Worm (Caenorhabditis elegans) whole organism, L3 larva: ENCODE data around the gene F15E6.3.

Source experiments
- aly-2 ChIP-seq: fragments of 150-350 bp; optimal IDR thresholded peaks from 2 replicates; lab custom pipeline; 2014; ENCODE audit warnings: missing biosample characterization, missing genetic modification characterization
- elt-3 ChIP-seq, 3 experiments: fragments of 150-350 bp in 1 of 3; sonication (generic microtip) in 2 of 3; optimal IDR thresholded peaks; 2 replicates in 2 of 3; 4 replicates in 1 of 3; lab custom pipeline; 2014 to 2017; ENCODE audit warnings: missing biosample characterization in 3 of 3, missing genetic modification characterization in 3 of 3
- hmg-11 ChIP-seq: sonication (generic microtip); optimal IDR thresholded peaks from 2 replicates; lab custom pipeline; 2016; ENCODE audit warnings: missing genetic modification characterization, missing compliant biosample characterization
- lin-39 ChIP-seq: fragments of 150-350 bp; optimal IDR thresholded peaks from 2 replicates; lab custom pipeline; 2018; ENCODE audit warnings: missing biosample characterization, missing genetic modification reagents, missing genetic modification characterization
- nhr-11 ChIP-seq: fragments of 150-350 bp; optimal IDR thresholded peaks from 2 replicates; lab custom pipeline; 2014; ENCODE audit warnings: missing biosample characterization, missing genetic modification characterization
- nhr-28 ChIP-seq: fragments of 150-350 bp; optimal IDR thresholded peaks from 2 replicates; lab custom pipeline; 2014; ENCODE audit warnings: missing biosample characterization, missing genetic modification characterization
- skn-1 ChIP-seq: fragments of 150-350 bp; optimal IDR thresholded peaks from 2 replicates; lab custom pipeline; 2014; ENCODE audit warnings: missing biosample characterization, missing genetic modification characterization
- zag-1 ChIP-seq: fragments of 150-350 bp; optimal IDR thresholded peaks from 2 replicates; lab custom pipeline; 2014; ENCODE audit warnings: missing biosample characterization, missing genetic modification characterization

ce11 chrIV:4318056-4318455 is 23.4 kb downstream of the F15E6.3 start:
- TF ChIP-seq hmg-11 (tag; lab: Kevin White, UChicago) (no peak), aly-2 (tag; lab: Kevin White, UChicago) (no peak), elt-3 (tag; optimal IDR thresholded peaks at IDR 0.05; lab: Kevin White, UChicago) (no peak), lin-39 (tag; lab: Kevin White, UChicago) (no peak), zag-1 (tag; lab: Kevin White, UChicago) (no peak), nhr-11 (tag; lab: Kevin White, UChicago) (no peak), nhr-28 (no peak), skn-1 (tag; lab: Kevin White, UChicago) (no peak)
